Worm (Caenorhabditis elegans) whole organism, young adult: ENCODE measurements around the gene cutl-24.

Experiments
- F33H1.4 ChIP-seq: fragments of 200-800 bp; sonication (Bioruptor generic); IDR thresholded peaks from 2 replicates; pipeline ENCODE4 v1.3.6; 2022; ENCODE audit warnings: missing genetic modification reagents, missing genetic modification characterization, missing compliant biosample characterization
- nfya-1 ChIP-seq: sonication (generic microtip); optimal IDR thresholded peaks from 2 replicates; lab custom pipeline; 2017; ENCODE audit warnings: antibody characterized with exemption, missing compliant biosample characterization, missing genetic modification characterization, borderline replicate concordance; ENCODE audit not compliant: insufficient read depth
- ztf-25 ChIP-seq: fragments of 200-800 bp; sonication (Bioruptor generic); IDR thresholded peaks from 2 replicates; pipeline ENCODE4 v1.3.6; 2022; ENCODE audit warnings: missing genetic modification reagents, missing genetic modification characterization, missing compliant biosample characterization

DNA sequence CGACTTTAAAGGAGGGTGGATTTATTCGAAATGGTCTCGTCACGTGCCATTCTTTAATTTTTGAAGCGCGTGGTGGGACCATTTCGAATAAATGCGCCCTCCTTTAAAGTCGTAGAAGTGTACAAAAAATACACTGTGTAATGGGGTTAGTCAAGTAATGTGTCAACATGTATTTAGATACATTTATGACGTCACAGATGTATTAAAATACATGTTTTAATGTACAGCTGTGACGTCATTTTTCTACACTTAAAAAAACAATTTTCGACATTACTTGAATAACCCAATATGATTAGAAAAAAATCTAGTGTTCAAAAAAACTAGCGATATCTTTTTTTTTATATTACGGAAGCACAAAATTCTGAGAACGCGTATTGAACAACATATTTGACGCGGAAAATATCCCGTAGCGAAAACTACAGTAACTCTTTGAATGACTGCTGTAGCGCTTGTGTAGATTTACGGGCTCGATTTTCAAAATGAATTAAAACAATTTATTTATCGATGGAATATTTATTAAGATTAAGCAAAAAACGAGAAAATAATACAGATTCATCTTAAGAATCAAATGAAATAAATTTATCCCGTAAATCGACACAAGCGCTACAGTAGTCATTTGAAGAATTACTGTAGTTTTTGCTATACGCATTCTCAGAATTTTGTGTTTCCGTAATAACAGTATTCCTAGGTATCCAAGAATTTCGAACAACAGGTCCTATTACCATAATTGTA is 38.2 kb downstream of the cutl-24 start, which contains the start of gene gfrp-1:
- TF ChIP-seq ztf-25: no peak
- no peak for TF ChIP-seq nfya-1 (tag; lab: Kevin White, UChicago)
- no peak for TF ChIP-seq F33H1.4
